Worm (Caenorhabditis elegans): ENCODE measurements around the gene F01D5.8.
A peak's percentile ranks its signal among the peaks of the same experiment; 100 is the strongest.

DNA sequence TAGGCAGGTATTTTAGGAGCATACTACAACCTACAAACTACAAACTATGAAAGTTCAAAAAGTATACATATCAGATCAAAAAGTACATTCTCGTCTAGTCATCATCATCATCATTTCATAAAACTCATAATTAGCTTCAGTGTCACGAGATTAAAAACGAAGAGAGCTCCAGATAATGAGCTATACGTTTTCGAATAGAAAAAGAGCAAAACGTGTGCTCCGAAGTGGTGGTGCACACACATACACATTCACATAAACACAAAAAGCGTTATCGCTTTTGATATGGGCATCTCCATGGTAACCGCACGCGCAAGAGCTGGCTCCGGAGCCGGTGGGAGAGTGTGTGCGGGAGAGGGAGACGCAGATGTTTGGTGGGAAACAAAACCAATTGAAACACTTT lies 46.2 kb upstream of the F01D5.8 start:
- TF ChIP-seq lin-15B (tag; optimal IDR thresholded peaks at IDR 0.05) (no peak), ztf-4 (tag; optimal IDR thresholded peaks at IDR 0.05) (no peak), sptf-1 (tag; optimal IDR thresholded peaks at IDR 0.05) (no peak), jun-1 (tag; optimal IDR thresholded peaks at IDR 0.05) (peak; percentile 12), zag-1 (tag; optimal IDR thresholded peaks at IDR 0.05) (no peak), mdl-1 (tag; optimal IDR thresholded peaks at IDR 0.05) (no peak)
